Worm (Caenorhabditis elegans): Measurements from ENCODE around the gene C18E9.9.

The C18E9.9 gene

DNA sequence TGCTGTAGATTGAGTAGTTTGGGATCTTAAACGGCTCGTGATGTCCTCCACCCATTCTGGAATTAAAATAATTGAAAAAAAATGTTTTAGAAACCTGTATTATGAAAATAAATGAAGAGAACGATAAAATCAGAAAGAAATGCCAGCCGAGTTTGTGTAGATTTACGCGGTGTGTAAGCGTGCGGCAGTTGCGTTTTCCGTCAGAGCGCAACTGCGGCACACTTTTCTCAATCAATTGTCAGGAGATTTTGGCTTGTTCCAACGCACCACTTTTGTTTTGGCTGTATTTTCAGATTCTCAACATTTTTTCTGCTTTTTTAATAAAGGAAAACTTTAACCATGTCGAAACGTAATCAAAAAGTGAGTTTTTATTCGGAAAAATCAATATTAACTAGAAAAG is 24.5 kb downstream of the C18E9.9 start, which contains the start of the genes ndub-3 and C18E9.2:
Gene ndub-3 (minus strand): TSS at position 56 of the 400 bp plus-strand sequence.
Gene C18E9.2 (plus strand): TSS at position 172 of the 400 bp plus-strand sequence.
- TF ChIP-seq aly-2 (tag; optimal IDR thresholded peaks at IDR 0.05), result no peak
- TF ChIP-seq lin-13 (GFP tag; optimal IDR thresholded peaks at IDR 0.05), result no peak
- TF ChIP-seq snpc-4 (tag; optimal IDR thresholded peaks at IDR 0.05), result no peak
- no peak for TF ChIP-seq ztf-11 (tag; optimal IDR thresholded peaks at IDR 0.05)
- peak; percentile 78 for TF ChIP-seq unc-55 (GFP tag; optimal IDR thresholded peaks at IDR 0.05)
- no peak for TF ChIP-seq skn-1 (tag; optimal IDR thresholded peaks at IDR 0.05)
- TF ChIP-seq crh-2 (tag; optimal IDR thresholded peaks at IDR 0.05), result peak; percentile 40
- peak; percentile 32 for TF ChIP-seq fos-1 (tag; optimal IDR thresholded peaks at IDR 0.05)
- no peak for TF ChIP-seq nhr-77 (tag; optimal IDR thresholded peaks at IDR 0.05)
- peak; percentile 60 for TF ChIP-seq nhr-129 (tag; optimal IDR thresholded peaks at IDR 0.05)
- peak; percentile 55 for TF ChIP-seq C34F6.9 (tag; optimal IDR thresholded peaks at IDR 0.05)
- peak in 1 of 2 experiments; percentile 66 for TF ChIP-seq lsy-2 (tag; optimal IDR thresholded peaks at IDR 0.05)
- TF ChIP-seq lin-11 (tag; optimal IDR thresholded peaks at IDR 0.05), result peak; percentile 52

DNA sequence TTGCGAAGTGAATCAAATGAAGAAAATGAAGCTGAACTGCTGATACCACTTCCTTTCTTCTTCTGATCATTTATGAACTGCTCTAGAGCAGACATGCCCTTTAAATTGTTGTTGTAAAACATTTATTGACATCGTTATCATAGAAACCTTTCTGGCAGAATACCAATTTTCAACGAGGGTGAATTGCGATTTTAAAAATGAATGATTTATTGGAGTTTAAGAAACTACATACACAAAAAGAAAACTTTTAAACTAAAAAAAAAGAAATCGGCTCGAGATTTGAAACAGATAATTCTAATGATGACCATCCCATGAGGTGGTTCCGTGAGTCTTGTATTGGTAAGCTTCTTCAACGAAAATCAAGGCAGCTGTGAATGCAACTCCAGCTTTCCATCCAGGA is 25.3 kb downstream of the C18E9.9 start, which contains the start of gene sftd-3:
Gene sftd-3 (minus strand): TSS at position 101 of the 400 bp plus-strand sequence.
- no peak for TF ChIP-seq ztf-1 (GFP tag; conservative IDR thresholded peaks at IDR 0.05)
- TF ChIP-seq crh-2 (tag; optimal IDR thresholded peaks at IDR 0.05), result no peak
- no peak for TF ChIP-seq ceh-16 (tag; optimal IDR thresholded peaks at IDR 0.05)
- TF ChIP-seq egl-27 (tag; optimal IDR thresholded peaks at IDR 0.05), result no peak
- TF ChIP-seq lin-13 (GFP tag; optimal IDR thresholded peaks at IDR 0.05), result no peak
- no peak for TF ChIP-seq aly-2 (tag; optimal IDR thresholded peaks at IDR 0.05)
- TF ChIP-seq zag-1 (tag; optimal IDR thresholded peaks at IDR 0.05), result no peak
- no peak for TF ChIP-seq F13H6.1 (tag; optimal IDR thresholded peaks at IDR 0.05)
- no peak for TF ChIP-seq R02D3.7 (tag; optimal IDR thresholded peaks at IDR 0.05)
- no peak for TF ChIP-seq unc-55 (GFP tag; optimal IDR thresholded peaks at IDR 0.05)
- no peak for TF ChIP-seq nhr-23 (tag; optimal IDR thresholded peaks at IDR 0.05)
- TF ChIP-seq sma-9 (GFP tag; optimal IDR thresholded peaks at IDR 0.05), result no peak
- TF ChIP-seq sma-9 (tag; optimal IDR thresholded peaks at IDR 0.05), result no peak
- TF ChIP-seq blmp-1 (tag; optimal IDR thresholded peaks at IDR 0.05; ENCODE audit: insufficient read depth), result no peak
- no peak for TF ChIP-seq unc-39 (tag; optimal IDR thresholded peaks at IDR 0.05)
- TF ChIP-seq nhr-21 (tag; optimal IDR thresholded peaks at IDR 0.05), result no peak

DNA sequence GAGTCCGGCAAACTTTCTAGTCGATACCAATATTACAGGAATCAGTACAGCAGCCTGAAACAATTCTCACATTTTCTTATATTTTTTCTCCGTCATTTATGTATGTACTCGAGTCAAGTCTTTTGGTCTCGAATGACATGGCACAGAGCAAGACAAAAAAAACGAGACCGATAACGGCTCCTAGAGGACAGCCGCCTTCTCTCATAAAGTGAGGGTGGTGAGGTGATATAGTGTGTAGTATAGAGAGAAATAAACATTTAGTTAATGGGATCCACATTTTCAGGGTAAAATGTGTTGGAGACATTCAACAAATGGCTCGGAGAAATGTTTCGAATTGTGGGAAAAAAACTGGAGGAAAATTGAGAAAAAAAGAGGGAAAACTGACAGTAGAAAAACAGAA is 27.1 kb downstream of the C18E9.9 start:
- TF ChIP-seq F13H6.1 (tag; optimal IDR thresholded peaks at IDR 0.05) (peak; percentile 30), nhr-237 (tag; optimal IDR thresholded peaks at IDR 0.05) (no peak), sma-9 (GFP tag; optimal IDR thresholded peaks at IDR 0.05) (peak; percentile 46), sma-9 (tag; optimal IDR thresholded peaks at IDR 0.05) (no peak), elt-1 (tag; optimal IDR thresholded peaks at IDR 0.05) (no peak), nhr-129 (tag; optimal IDR thresholded peaks at IDR 0.05) (peak; percentile 8), sma-3 (GFP tag; optimal IDR thresholded peaks at IDR 0.05) (no peak), sem-4 (tag; optimal IDR thresholded peaks at IDR 0.05) (peak; percentile 7), lin-13 (GFP tag; optimal IDR thresholded peaks at IDR 0.05) (no peak), lin-39 (tag; optimal IDR thresholded peaks at IDR 0.05) (peak; percentile 27), nhr-6 (tag; optimal IDR thresholded peaks at IDR 0.05) (no peak), unc-55 (GFP tag; optimal IDR thresholded peaks at IDR 0.05) (no peak), mab-5 (tag; optimal IDR thresholded peaks at IDR 0.05) (peak; percentile 7), nhr-77 (tag; optimal IDR thresholded peaks at IDR 0.05) (no peak), lsy-2 (tag; optimal IDR thresholded peaks at IDR 0.05) (peak in 1 of 2 experiments; percentile 25), crh-2 (tag; optimal IDR thresholded peaks at IDR 0.05) (peak; percentile 23), C34F6.9 (tag; optimal IDR thresholded peaks at IDR 0.05) (peak; percentile 37), unc-39 (tag; optimal IDR thresholded peaks at IDR 0.05) (no peak)

DNA sequence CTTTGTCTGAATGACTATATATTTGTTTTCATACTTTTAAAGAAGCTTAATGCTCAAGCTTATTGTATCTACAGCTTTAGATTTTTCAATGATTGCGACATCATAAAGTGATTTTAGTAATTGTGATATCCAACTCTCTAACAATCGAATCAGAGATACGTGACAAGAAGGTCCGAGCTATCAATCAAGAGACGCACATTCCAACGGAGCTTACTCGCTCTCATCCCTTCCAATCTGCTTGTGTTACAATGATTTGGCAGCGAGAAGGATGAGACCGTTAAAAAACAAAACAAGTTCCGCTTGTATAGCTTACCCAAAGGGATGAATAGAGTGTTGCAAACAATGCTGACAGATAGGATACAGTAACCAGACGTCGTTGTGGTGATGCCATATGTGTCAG is 27.9 kb downstream of the C18E9.9 start:
- TF ChIP-seq aly-2 (tag; optimal IDR thresholded peaks at IDR 0.05) (no peak), ceh-16 (tag; optimal IDR thresholded peaks at IDR 0.05) (no peak), nhr-6 (tag; optimal IDR thresholded peaks at IDR 0.05) (no peak), snpc-4 (tag; optimal IDR thresholded peaks at IDR 0.05) (no peak), fos-1 (tag; optimal IDR thresholded peaks at IDR 0.05) (no peak), Y55F3AM.14 (GFP tag; optimal IDR thresholded peaks at IDR 0.05) (no peak), nhr-10 (tag; optimal IDR thresholded peaks at IDR 0.05) (no peak), nhr-77 (tag; optimal IDR thresholded peaks at IDR 0.05) (no peak), mdl-1 (tag; optimal IDR thresholded peaks at IDR 0.05) (no peak), sma-3 (GFP tag; optimal IDR thresholded peaks at IDR 0.05) (no peak), ama-1 (optimal IDR thresholded peaks at IDR 0.05) (peak; percentile 9), sma-9 (GFP tag; optimal IDR thresholded peaks at IDR 0.05) (peak; percentile 12), sma-9 (tag; optimal IDR thresholded peaks at IDR 0.05) (no peak), lin-39 (tag; optimal IDR thresholded peaks at IDR 0.05) (no peak), lin-13 (GFP tag; optimal IDR thresholded peaks at IDR 0.05) (no peak), ceh-82 (tag; optimal IDR thresholded peaks at IDR 0.05) (no peak), nhr-129 (tag; optimal IDR thresholded peaks at IDR 0.05) (peak; percentile 73)

Data from whole organism, L2 larva.